Fruit fly (Drosophila melanogaster) whole organism, embryonic: ENCODE results near the gene Fur2.
A peak's percentile ranks its signal among the peaks of the same experiment; 100 is the strongest.

Experiments
- B-H1 ChIP-seq: fragments of 200-800 bp; sonication (Bioruptor generic); IDR thresholded peaks from 3 replicates; pipeline ENCODE4 v1.3.6; 2022; ENCODE audit warnings: missing biosample characterization, missing genetic modification characterization
- CG10462 ChIP-seq: fragments of 200-800 bp; sonication (Bioruptor generic); optimal IDR thresholded peaks from 2 replicates; lab custom pipeline; 2016; ENCODE audit warnings: missing biosample characterization, missing genetic modification characterization
- CG10543 ChIP-seq: fragments of 200-800 bp; sonication (Bioruptor generic); optimal IDR thresholded peaks from 3 replicates; lab custom pipeline; 2017; ENCODE audit warnings: missing biosample characterization, mild to moderate bottlenecking, missing genetic modification characterization, moderate library complexity
- CG10959 ChIP-seq: fragments of 200-800 bp; sonication (Bioruptor generic); IDR thresholded peaks from 2 replicates; pipeline ENCODE4 v1.3.6; 2022; ENCODE audit warnings: missing biosample characterization, missing genetic modification characterization
- CG11247 ChIP-seq: fragments of 200-800 bp; sonication (Bioruptor generic); IDR thresholded peaks from 2 replicates; pipeline ENCODE4 v1.3.6; 2022; ENCODE audit warnings: missing biosample characterization, missing genetic modification characterization
- CG11723 ChIP-seq: fragments of 200-800 bp; sonication (Bioruptor generic); optimal IDR thresholded peaks from 2 replicates; lab custom pipeline; 2017; ENCODE audit warnings: missing biosample characterization, mild to moderate bottlenecking, missing genetic modification characterization
- CG15514 ChIP-seq: fragments of 200-800 bp; sonication (Bioruptor generic); optimal IDR thresholded peaks from 3 replicates; lab custom pipeline; 2017; ENCODE audit warnings: missing biosample characterization, missing genetic modification characterization, mild to moderate bottlenecking, moderate library complexity, missing genetic modification reagents
- CG2678 ChIP-seq: fragments of 200-800 bp; sonication (Bioruptor generic); optimal IDR thresholded peaks from 3 replicates; lab custom pipeline; 2019; ENCODE audit warnings: missing biosample characterization, mild to moderate bottlenecking, missing genetic modification characterization, moderate library complexity
- CG33557 ChIP-seq: fragments of 200-800 bp; sonication (Bioruptor generic); optimal IDR thresholded peaks from 2 replicates; lab custom pipeline; 2019; ENCODE audit warnings: missing biosample characterization, mild to moderate bottlenecking, missing genetic modification characterization, moderate library complexity
- CG34376 ChIP-seq: fragments of 200-800 bp; sonication (Bioruptor generic); optimal IDR thresholded peaks from 2 replicates; lab custom pipeline; 2018; ENCODE audit warnings: missing biosample characterization, mild to moderate bottlenecking, missing genetic modification characterization
- CG6175 ChIP-seq: fragments of 200-800 bp; sonication (Bioruptor generic); IDR thresholded peaks from 3 replicates; pipeline ENCODE4 v1.3.6; 2022; ENCODE audit warnings: missing biosample characterization, missing genetic modification characterization
- CG7357 ChIP-seq: fragments of 200-800 bp; sonication (Bioruptor generic); IDR thresholded peaks from 3 replicates; pipeline ENCODE4 v1.3.6; 2022; ENCODE audit warnings: missing biosample characterization, missing genetic modification characterization
- CG7928 ChIP-seq: fragments of 200-800 bp; sonication (Bioruptor generic); optimal IDR thresholded peaks from 2 replicates; lab custom pipeline; 2017; ENCODE audit warnings: missing biosample characterization, mild to moderate bottlenecking, missing genetic modification characterization
- CG8359 ChIP-seq: fragments of 200-800 bp; sonication (Bioruptor generic); optimal IDR thresholded peaks from 2 replicates; lab custom pipeline; 2017; ENCODE audit warnings: missing biosample characterization, mild to moderate bottlenecking, missing genetic modification characterization, borderline replicate concordance
- CG8478 ChIP-seq: fragments of >200 bp; optimal IDR thresholded peaks from 2 replicates; lab custom pipeline; 2018
- CG9609 ChIP-seq: fragments of 200-800 bp; sonication (Bioruptor generic); optimal IDR thresholded peaks from 3 replicates; lab custom pipeline; 2016; ENCODE audit warnings: missing biosample characterization, missing genetic modification characterization
- CG9932 ChIP-seq: fragments of 200-800 bp; sonication (Bioruptor generic); IDR thresholded peaks from 2 replicates; pipeline ENCODE4 v1.3.6; 2022; ENCODE audit warnings: missing biosample characterization, missing genetic modification characterization
- CkIIα-i1 ChIP-seq: fragments of 200-800 bp; sonication (Bioruptor generic); IDR thresholded peaks from 2 replicates; pipeline ENCODE4 v1.3.6; 2022; ENCODE audit warnings: missing biosample characterization, missing genetic modification characterization
- CrebB ChIP-seq: fragments of 200-800 bp; sonication (Bioruptor generic); optimal IDR thresholded peaks from 3 replicates; lab custom pipeline; 2018; ENCODE audit warnings: missing biosample characterization, mild to moderate bottlenecking, missing genetic modification characterization
- D19B ChIP-seq: fragments of 200-800 bp; sonication (Bioruptor generic); optimal IDR thresholded peaks from 2 replicates; lab custom pipeline; 2017; ENCODE audit warnings: missing biosample characterization, mild to moderate bottlenecking, missing genetic modification characterization
- Drgx ChIP-seq: fragments of 200-800 bp; sonication (Bioruptor generic); IDR thresholded peaks from 2 replicates; pipeline ENCODE4 v1.3.6; 2022; ENCODE audit warnings: missing biosample characterization, missing genetic modification characterization
- Ets97D ChIP-seq: fragments of 200-800 bp; sonication (Bioruptor generic); optimal IDR thresholded peaks from 3 replicates; lab custom pipeline; 2016; ENCODE audit warnings: missing biosample characterization, missing genetic modification characterization
- HHEX ChIP-seq: fragments of 200-800 bp; sonication (Bioruptor generic); optimal IDR thresholded peaks from 3 replicates; lab custom pipeline; 2017; ENCODE audit warnings: missing biosample characterization, mild to moderate bottlenecking, missing genetic modification characterization, missing genetic modification reagents
- HLH4C ChIP-seq: fragments of 200-800 bp; sonication (Bioruptor generic); IDR thresholded peaks from 3 replicates; pipeline ENCODE4 v1.3.6; 2022; ENCODE audit warnings: missing biosample characterization, missing genetic modification characterization; ENCODE audit not compliant: partially characterized antibody
- Hr51 ChIP-seq, 2 experiments: fragments of 200-800 bp; sonication (Bioruptor generic); optimal IDR thresholded peaks; 2 replicates in 1 of 2; 3 replicates in 1 of 2; lab custom pipeline; 2016 to 2018; ENCODE audit warnings: missing biosample characterization in 2 of 2, missing genetic modification characterization in 2 of 2, mild to moderate bottlenecking in 1 of 2, moderate library complexity in 1 of 2
- Lhr ChIP-seq: fragments of 200-800 bp; sonication (Bioruptor generic); optimal IDR thresholded peaks from 3 replicates; lab custom pipeline; 2017; ENCODE audit warnings: mild to moderate bottlenecking, missing biosample characterization, missing genetic modification reagents, missing genetic modification characterization
- MBD-R2 ChIP-seq: fragments of 200-800 bp; sonication (Bioruptor generic); IDR thresholded peaks from 2 replicates; pipeline ENCODE4 v1.3.6; 2022; ENCODE audit warnings: missing biosample characterization, missing genetic modification characterization
- Mrtf ChIP-seq: fragments of 200-800 bp; sonication (Bioruptor generic); IDR thresholded peaks from 3 replicates; pipeline ENCODE4 v1.3.6; 2022; ENCODE audit warnings: missing biosample characterization, missing genetic modification characterization
- Oli ChIP-seq: fragments of 200-800 bp; sonication (Bioruptor generic); optimal IDR thresholded peaks from 2 replicates; lab custom pipeline; 2018; ENCODE audit warnings: missing biosample characterization, mild to moderate bottlenecking, missing genetic modification characterization, moderate library complexity
- Sin3A ChIP-seq: fragments of >200 bp; optimal IDR thresholded peaks from 2 replicates; lab custom pipeline; 2018
- Spps ChIP-seq: fragments of 200-800 bp; sonication (Bioruptor generic); optimal IDR thresholded peaks from 2 replicates; lab custom pipeline; 2018; ENCODE audit warnings: missing biosample characterization, mild to moderate bottlenecking, missing genetic modification characterization
- ash1 ChIP-seq: fragments of 200-800 bp; sonication (Bioruptor generic); optimal IDR thresholded peaks from 2 replicates; lab custom pipeline; 2018; ENCODE audit warnings: missing biosample characterization, mild to moderate bottlenecking, missing genetic modification characterization
- bbx ChIP-seq: fragments of 200-800 bp; sonication (Bioruptor generic); IDR thresholded peaks from 2 replicates; pipeline ENCODE4 v1.3.6; 2022; ENCODE audit warnings: missing biosample characterization, missing genetic modification characterization; ENCODE audit not compliant: partially characterized antibody
- croc ChIP-seq: fragments of 200-800 bp; sonication (Bioruptor generic); conservative IDR thresholded peaks from 3 replicates; pipeline ENCODE4 v1.3.6; 2022; ENCODE audit warnings: missing biosample characterization, missing genetic modification characterization
- crol ChIP-seq: fragments of 200-800 bp; sonication (Bioruptor generic); IDR thresholded peaks from 2 replicates; pipeline ENCODE4 v1.3.6; 2022; ENCODE audit warnings: missing biosample characterization, missing genetic modification characterization
- crp ChIP-seq, 2 experiments: fragments of 200-800 bp; sonication (Bioruptor generic); optimal IDR thresholded peaks; 2 replicates in 1 of 2; 3 replicates in 1 of 2; lab custom pipeline; 2017; ENCODE audit warnings: missing biosample characterization in 2 of 2, missing genetic modification characterization in 2 of 2, mild to moderate bottlenecking in 1 of 2, moderate library complexity in 1 of 2
- en ChIP-seq: fragments of 200-800 bp; sonication (Bioruptor generic); optimal IDR thresholded peaks from 2 replicates; lab custom pipeline; 2016; ENCODE audit warnings: missing biosample characterization, missing genetic modification characterization
- eyg ChIP-seq: fragments of 200-800 bp; sonication (Bioruptor generic); optimal IDR thresholded peaks from 3 replicates; lab custom pipeline; 2016; ENCODE audit warnings: missing biosample characterization, missing genetic modification characterization
- fd102C ChIP-seq: fragments of 200-800 bp; sonication (Bioruptor generic); optimal IDR thresholded peaks from 2 replicates; lab custom pipeline; 2018; ENCODE audit warnings: missing biosample characterization, mild to moderate bottlenecking, missing genetic modification characterization, moderate library complexity
- gcm2 ChIP-seq: fragments of 200-800 bp; sonication (Bioruptor generic); optimal IDR thresholded peaks from 2 replicates; lab custom pipeline; 2016; ENCODE audit warnings: missing biosample characterization, missing genetic modification characterization
- gro ChIP-seq: fragments of 200-800 bp; sonication (Bioruptor generic); optimal IDR thresholded peaks from 2 replicates; lab custom pipeline; 2016; ENCODE audit warnings: missing biosample characterization, missing genetic modification characterization
- inv ChIP-seq: fragments of 200-800 bp; sonication (Bioruptor generic); IDR thresholded peaks from 2 replicates; pipeline ENCODE4 v1.3.6; 2022; ENCODE audit warnings: missing biosample characterization, missing genetic modification characterization; ENCODE audit not compliant: partially characterized antibody
- rib ChIP-seq: fragments of 200-800 bp; sonication (Bioruptor generic); IDR thresholded peaks from 2 replicates; pipeline ENCODE4 v1.3.6; 2022; ENCODE audit warnings: missing biosample characterization, missing genetic modification characterization
- run ChIP-seq: fragments of 200-800 bp; sonication (Bioruptor generic); optimal IDR thresholded peaks from 3 replicates; lab custom pipeline; 2018; ENCODE audit warnings: missing biosample characterization, mild to moderate bottlenecking, missing genetic modification characterization
- salm ChIP-seq: fragments of 200-800 bp; sonication (Bioruptor generic); optimal IDR thresholded peaks from 2 replicates; lab custom pipeline; 2018; ENCODE audit warnings: missing biosample characterization, mild to moderate bottlenecking, missing genetic modification characterization
- slbo ChIP-seq: fragments of 200-800 bp; sonication (Bioruptor generic); IDR thresholded peaks from 2 replicates; pipeline ENCODE4 v1.3.6; 2022; ENCODE audit warnings: missing biosample characterization, missing genetic modification characterization
- stc ChIP-seq: fragments of 200-800 bp; sonication (Bioruptor generic); IDR thresholded peaks from 2 replicates; pipeline ENCODE4 v1.3.6; 2022; ENCODE audit warnings: missing biosample characterization, missing genetic modification characterization
- toy ChIP-seq: fragments of 200-800 bp; sonication (Bioruptor generic); IDR thresholded peaks from 2 replicates; pipeline ENCODE4 v1.3.6; 2022; ENCODE audit warnings: missing biosample characterization, missing genetic modification characterization
- unpg ChIP-seq: fragments of 200-800 bp; sonication (Bioruptor generic); optimal IDR thresholded peaks from 3 replicates; lab custom pipeline; 2018; ENCODE audit warnings: missing biosample characterization, mild to moderate bottlenecking, missing genetic modification characterization, moderate library complexity
- zen2 ChIP-seq: fragments of 200-800 bp; sonication (Bioruptor generic); IDR thresholded peaks from 3 replicates; pipeline ENCODE4 v1.3.6; 2022; ENCODE audit warnings: missing biosample characterization, missing genetic modification characterization; ENCODE audit not compliant: partially characterized antibody

Gene Fur2

DNA sequence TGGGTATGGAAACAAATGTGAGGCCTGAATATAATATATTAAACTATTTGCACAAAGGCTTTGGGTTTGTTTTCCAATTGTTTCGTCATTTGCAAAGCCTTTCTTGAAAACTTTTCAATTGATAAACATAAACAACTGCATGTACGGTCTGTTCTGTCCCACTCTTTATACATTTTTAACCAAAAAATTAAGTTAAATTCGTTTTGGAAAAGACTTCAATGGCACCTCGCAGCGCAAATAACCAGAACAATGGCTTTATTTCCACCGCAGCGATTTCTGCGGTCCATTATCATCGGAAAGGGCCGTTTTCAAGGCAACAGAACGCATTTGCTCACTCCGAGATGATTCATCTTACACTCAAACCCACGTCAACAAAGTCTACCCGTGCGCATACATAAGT, 48.0 kb downstream of the Fur2 start (continued):
- no peak for TF ChIP-seq HLH4C (GFP tag; lab: Robert Waterston, UW)

DNA sequence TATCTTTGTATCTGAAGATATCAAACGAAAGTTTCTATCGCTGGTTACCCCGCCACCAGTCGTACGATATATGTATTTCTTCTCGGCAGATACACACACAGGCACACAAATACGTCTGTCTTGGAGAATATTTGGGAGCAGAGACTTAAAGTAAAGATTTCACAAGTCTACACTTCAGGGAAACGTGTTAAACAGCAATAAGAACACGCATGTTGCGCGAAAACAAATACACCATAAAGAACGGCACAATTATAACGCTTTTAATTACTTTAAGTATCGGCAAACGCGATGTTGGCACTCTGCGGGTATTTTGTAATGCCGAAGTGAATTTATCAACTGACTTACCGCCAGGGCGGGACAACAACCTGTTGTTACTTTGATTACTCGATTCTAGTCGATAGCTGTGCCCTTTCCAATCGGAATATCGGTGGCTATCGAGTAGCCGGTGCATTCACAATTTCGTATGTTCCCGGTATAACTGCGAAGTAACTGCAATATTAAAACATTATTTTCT, 49.1 kb downstream of the Fur2 start, which contains the start of gene AnxB11:
TSS of gene AnxB11 (minus strand) at position 367 of the 514 bp plus-strand sequence.
- TF ChIP-seq crol (GFP tag; lab: Robert Waterston, UW) = no peak
- no peak for TF ChIP-seq Spps (tag; lab: Kevin White, UChicago)
- no peak for TF ChIP-seq CG11723 (GFP tag; lab: Kevin White, UChicago)
- no peak for TF ChIP-seq CrebB (tag; lab: Kevin White, UChicago)
- TF ChIP-seq CG15514 (GFP tag; lab: Kevin White, UChicago) = no peak
- TF ChIP-seq CG6175 = no peak
- no peak for TF ChIP-seq CG9932 (GFP tag; lab: Robert Waterston, UW)
- TF ChIP-seq salm (tag; lab: Kevin White, UChicago) = no peak
- TF ChIP-seq CG7357 (GFP tag; lab: Robert Waterston, UW) = no peak
- TF ChIP-seq rib (GFP tag; lab: Robert Waterston, UW) = no peak
- no peak for TF ChIP-seq toy (GFP tag; lab: Robert Waterston, UW)
- no peak for TF ChIP-seq Drgx (GFP tag; lab: Robert Waterston, UW)
- no peak for TF ChIP-seq CG11247 (GFP tag; lab: Robert Waterston, UW)
- no peak for TF ChIP-seq CkIIα-i1
- TF ChIP-seq stc (GFP tag; lab: Robert Waterston, UW) = no peak
- TF ChIP-seq ash1 (GFP tag; lab: Kevin White, UChicago) = no peak
- no peak for TF ChIP-seq gro (GFP tag; lab: Kevin White, UChicago)
- peak; percentile 88 for TF ChIP-seq CG7928 (GFP tag; lab: Kevin White, UChicago)
- no peak for TF ChIP-seq Mrtf
- no peak for TF ChIP-seq fd102C
- no peak for TF ChIP-seq CG10959 (GFP tag; lab: Robert Waterston, UW)
- TF ChIP-seq CG8359 (GFP tag; lab: Kevin White, UChicago) = no peak
- TF ChIP-seq HHEX = no peak
- TF ChIP-seq Oli = no peak
- TF ChIP-seq zen2 (GFP tag; lab: Robert Waterston, UW) = peak; percentile 37; the same call in 1 of the 3 replicates
- TF ChIP-seq D19B = no peak
- no peak for TF ChIP-seq crp (GFP tag; optimal IDR thresholded peaks at IDR 0.05; lab: Kevin White, UChicago)
- no peak for TF ChIP-seq Lhr
- TF ChIP-seq Hr51 (GFP tag; optimal IDR thresholded peaks at IDR 0.05; lab: Kevin White, UChicago) = no peak
- no peak for TF ChIP-seq CG2678 (tag; lab: Kevin White, UChicago)
- no peak for TF ChIP-seq en
- TF ChIP-seq B-H1 (GFP tag; lab: Robert Waterston, UW) = no peak
- TF ChIP-seq inv (GFP tag; lab: Robert Waterston, UW) = no peak
- no peak for TF ChIP-seq slbo (GFP tag; lab: Robert Waterston, UW)
- TF ChIP-seq CG10462 = no peak
- TF ChIP-seq Sin3A (lab: Kevin White, UChicago) = peak; percentile 29
- peak; percentile 72 for TF ChIP-seq bbx
- TF ChIP-seq unpg (GFP tag; lab: Kevin White, UChicago) = no peak
- no peak for TF ChIP-seq eyg
- no peak for TF ChIP-seq run
- no peak for TF ChIP-seq croc
- TF ChIP-seq CG33557 (GFP tag; lab: Kevin White, UChicago) = no peak
- TF ChIP-seq gcm2 (GFP tag; lab: Kevin White, UChicago) = no peak
- TF ChIP-seq MBD-R2 = peak; percentile 37; the same call in 1 of the 2 replicates
- no peak for TF ChIP-seq CG9609
- no peak for TF ChIP-seq Ets97D (GFP tag; lab: Kevin White, UChicago)
- no peak for TF ChIP-seq CG10543
- peak; percentile 53 for TF ChIP-seq CG34376 (GFP tag; lab: Kevin White, UChicago)
- no peak for TF ChIP-seq CG8478 (lab: Kevin White, UChicago)
